Fruit fly (Drosophila melanogaster) whole organism, prepupa: ENCODE results near the gene msl-3.

Experiments used
- CG11294 ChIP-seq: fragments of 200-800 bp; sonication (Bioruptor generic); IDR thresholded peaks from 2 replicates; pipeline ENCODE4 v1.3.6; 2022; ENCODE audit warnings: missing biosample characterization, missing genetic modification characterization
- CG11762 ChIP-seq: fragments of 200-800 bp; sonication (Bioruptor generic); optimal IDR thresholded peaks from 3 replicates; lab custom pipeline; 2016; ENCODE audit warnings: missing biosample characterization, missing genetic modification characterization; ENCODE audit not compliant: insufficient read depth
- CG15336 ChIP-seq: fragments of 200-800 bp; sonication (Bioruptor generic); IDR thresholded peaks from 2 replicates; pipeline ENCODE4 v1.3.6; 2022; ENCODE audit warnings: missing biosample characterization, missing genetic modification characterization
- CG1621 ChIP-seq: fragments of 200-800 bp; sonication (Bioruptor generic); optimal IDR thresholded peaks from 3 replicates; lab custom pipeline; 2018; ENCODE audit warnings: missing biosample characterization, mild to moderate bottlenecking, missing genetic modification characterization
- CG31627 ChIP-seq: fragments of 200-800 bp; sonication (Bioruptor generic); optimal IDR thresholded peaks from 3 replicates; lab custom pipeline; 2016; ENCODE audit warnings: missing biosample characterization, missing genetic modification characterization
- CG32006 ChIP-seq: fragments of 200-800 bp; sonication (Bioruptor generic); optimal IDR thresholded peaks from 3 replicates; lab custom pipeline; 2017; ENCODE audit warnings: missing biosample characterization, mild to moderate bottlenecking, missing genetic modification characterization
- CG3919 ChIP-seq: fragments of 200-800 bp; sonication (Bioruptor generic); optimal IDR thresholded peaks from 3 replicates; lab custom pipeline; 2016; ENCODE audit warnings: missing biosample characterization, missing genetic modification characterization
- CG4318 ChIP-seq: fragments of 200-800 bp; sonication (Bioruptor generic); optimal IDR thresholded peaks from 3 replicates; lab custom pipeline; 2017; ENCODE audit warnings: missing biosample characterization, mild to moderate bottlenecking, missing genetic modification characterization
- CG6163 ChIP-seq: fragments of 200-800 bp; sonication (Bioruptor generic); IDR thresholded peaks from 3 replicates; pipeline ENCODE4 v1.3.6; 2022; ENCODE audit warnings: missing biosample characterization, missing genetic modification characterization
- CG6276 ChIP-seq: fragments of 200-800 bp; sonication (Bioruptor generic); optimal IDR thresholded peaks from 2 replicates; lab custom pipeline; 2017; ENCODE audit warnings: missing biosample characterization, mild to moderate bottlenecking, missing genetic modification characterization
- CG6792 ChIP-seq: fragments of 200-800 bp; sonication (Bioruptor generic); optimal IDR thresholded peaks from 3 replicates; lab custom pipeline; 2016; ENCODE audit warnings: missing biosample characterization, missing genetic modification characterization
- CG8119 ChIP-seq: fragments of 200-800 bp; sonication (Bioruptor generic); IDR thresholded peaks from 3 replicates; pipeline ENCODE4 v1.3.6; 2022; ENCODE audit warnings: missing biosample characterization, missing genetic modification characterization
- CG8319 ChIP-seq: fragments of 200-800 bp; sonication (Bioruptor generic); optimal IDR thresholded peaks from 3 replicates; lab custom pipeline; 2016; ENCODE audit warnings: missing biosample characterization, missing genetic modification characterization
- CG8632 ChIP-seq: fragments of 200-800 bp; sonication (Bioruptor generic); optimal IDR thresholded peaks from 3 replicates; lab custom pipeline; 2016; ENCODE audit warnings: missing biosample characterization, missing genetic modification characterization
- Eip78C ChIP-seq: fragments of 200-800 bp; sonication (Bioruptor generic); peaks from one replicate; lab custom pipeline; 2016; ENCODE audit warnings: missing biosample characterization, missing genetic modification characterization
- Eip93F ChIP-seq: fragments of 200-800 bp; sonication (Bioruptor generic); optimal IDR thresholded peaks from 2 replicates; lab custom pipeline; 2016; ENCODE audit warnings: missing biosample characterization, mild to moderate bottlenecking, missing genetic modification characterization
- Ets21C ChIP-seq: fragments of 200-800 bp; sonication (Bioruptor generic); optimal IDR thresholded peaks from 3 replicates; lab custom pipeline; 2016; ENCODE audit warnings: missing biosample characterization, missing genetic modification characterization
- Ets96B ChIP-seq: fragments of 200-800 bp; optimal IDR thresholded peaks from 2 replicates; lab custom pipeline; 2019; ENCODE audit warnings: missing biosample characterization, mild to moderate bottlenecking, missing genetic modification characterization, moderate library complexity
- Hr38 ChIP-seq: sonication (Bioruptor generic); optimal IDR thresholded peaks from 2 replicates; lab custom pipeline; 2016; ENCODE audit warnings: missing biosample characterization, missing genetic modification characterization
- Hr39 ChIP-seq: fragments of 200-800 bp; sonication (Bioruptor generic); optimal IDR thresholded peaks from 2 replicates; lab custom pipeline; 2016; ENCODE audit warnings: missing biosample characterization, missing genetic modification characterization
- Hr4 ChIP-seq: fragments of 200-800 bp; sonication (Bioruptor generic); optimal IDR thresholded peaks from 3 replicates; lab custom pipeline; 2016; ENCODE audit warnings: missing biosample characterization, missing genetic modification characterization
- Lpt ChIP-seq: fragments of 200-800 bp; sonication (Bioruptor generic); optimal IDR thresholded peaks from 3 replicates; lab custom pipeline; 2016; ENCODE audit warnings: missing biosample characterization, missing genetic modification characterization
- OdsH ChIP-seq: fragments of 200-800 bp; sonication (Bioruptor generic); optimal IDR thresholded peaks from 3 replicates; lab custom pipeline; 2016; ENCODE audit warnings: missing biosample characterization, missing genetic modification characterization
- Sox102F ChIP-seq: fragments of 200-800 bp; sonication (Bioruptor generic); optimal IDR thresholded peaks from 2 replicates; lab custom pipeline; 2016; ENCODE audit warnings: missing biosample characterization, mild to moderate bottlenecking, missing genetic modification characterization
- Sox14 ChIP-seq: fragments of 200-800 bp; sonication (Bioruptor generic); optimal IDR thresholded peaks from 3 replicates; lab custom pipeline; 2016; ENCODE audit warnings: missing biosample characterization, missing genetic modification characterization
- Sox15 ChIP-seq: fragments of 200-800 bp; sonication (Bioruptor generic); optimal IDR thresholded peaks from 3 replicates; lab custom pipeline; 2016; ENCODE audit warnings: missing biosample characterization, missing genetic modification characterization
- achi ChIP-seq: fragments of 200-800 bp; sonication (Bioruptor generic); optimal IDR thresholded peaks from 3 replicates; lab custom pipeline; 2016; ENCODE audit warnings: missing biosample characterization, missing genetic modification characterization
- acj6 ChIP-seq: fragments of 200-800 bp; sonication (Bioruptor generic); optimal IDR thresholded peaks from 3 replicates; lab custom pipeline; 2016; ENCODE audit warnings: missing biosample characterization, missing genetic modification characterization
- cyc ChIP-seq: fragments of 200-800 bp; sonication (Bioruptor generic); optimal IDR thresholded peaks from 3 replicates; lab custom pipeline; 2016; ENCODE audit warnings: missing biosample characterization, missing genetic modification characterization
- dsx ChIP-seq: fragments of 200-800 bp; optimal IDR thresholded peaks from 3 replicates; lab custom pipeline; 2019; ENCODE audit warnings: missing biosample characterization, mild to moderate bottlenecking, missing genetic modification characterization, moderate library complexity; ENCODE audit not compliant: poor library complexity, severe bottlenecking
- eg ChIP-seq: fragments of 200-800 bp; sonication (Bioruptor generic); IDR thresholded peaks from 3 replicates; pipeline ENCODE4 v1.3.6; 2022; ENCODE audit warnings: missing biosample characterization, missing genetic modification characterization
- fd59A ChIP-seq: fragments of 200-800 bp; sonication (Bioruptor generic); optimal IDR thresholded peaks from 2 replicates; lab custom pipeline; 2017; ENCODE audit warnings: missing biosample characterization, mild to moderate bottlenecking, missing genetic modification characterization, missing genetic modification reagents
- fkh ChIP-seq: fragments of 200-800 bp; sonication (Bioruptor generic); optimal IDR thresholded peaks from 3 replicates; lab custom pipeline; 2017; ENCODE audit warnings: missing biosample characterization, mild to moderate bottlenecking, missing genetic modification characterization, moderate library complexity
- net ChIP-seq: fragments of 200-800 bp; sonication (Bioruptor generic); optimal IDR thresholded peaks from 3 replicates; lab custom pipeline; 2016; ENCODE audit warnings: missing biosample characterization, missing genetic modification characterization
- pdm3 ChIP-seq: fragments of 200-800 bp; sonication (Bioruptor generic); optimal IDR thresholded peaks from 3 replicates; lab custom pipeline; 2016; ENCODE audit warnings: missing biosample characterization, missing genetic modification characterization
- salr ChIP-seq, 2 experiments: fragments of 200-800 bp; sonication (Bioruptor generic); optimal IDR thresholded peaks; 3 replicates each; lab custom pipeline; 2016 to 2018; ENCODE audit warnings: missing biosample characterization in 2 of 2, missing genetic modification characterization in 2 of 2, mild to moderate bottlenecking in 1 of 2
- ss ChIP-seq, 2 experiments: fragments of 200-800 bp; sonication (Bioruptor generic); optimal IDR thresholded peaks; 2 replicates in 1 of 2; 3 replicates in 1 of 2; lab custom pipeline; 2017 to 2018; ENCODE audit warnings: mild to moderate bottlenecking in 2 of 2, missing biosample characterization in 2 of 2, missing genetic modification characterization in 2 of 2, moderate library complexity in 1 of 2
- topi ChIP-seq: fragments of 200-800 bp; sonication (Bioruptor generic); optimal IDR thresholded peaks from 3 replicates; lab custom pipeline; 2016; ENCODE audit warnings: missing biosample characterization, missing genetic modification characterization
- vri ChIP-seq: fragments of 200-800 bp; sonication (Bioruptor generic); optimal IDR thresholded peaks from 3 replicates; lab custom pipeline; 2016; ENCODE audit warnings: missing biosample characterization, mild to moderate bottlenecking, missing genetic modification characterization

Gene msl-3

dm6 chr3L:7149827-7150226, 24.5 kb upstream of the msl-3 start (continued):
- TF ChIP-seq achi (GFP tag; lab: Kevin White, UChicago) (peak; percentile 82), Sox15 (GFP tag; lab: Kevin White, UChicago) (peak; percentile 28), Eip78C (GFP tag; lab: Kevin White, UChicago) (peak; percentile 94), CG6792 (GFP tag; lab: Kevin White, UChicago) (peak; percentile 73), Hr38 (GFP tag; lab: Kevin White, UChicago) (no peak), Hr39 (GFP tag; lab: Kevin White, UChicago) (peak; percentile 43), CG8632 (GFP tag; lab: Kevin White, UChicago) (peak; percentile 82), Sox14 (GFP tag; lab: Kevin White, UChicago) (peak; percentile 28), CG1621 (tag; lab: Kevin White, UChicago) (peak; percentile 78), fd59A (peak; percentile 74), pdm3 (GFP tag; lab: Kevin White, UChicago) (peak; percentile 43), CG31627 (GFP tag; lab: Kevin White, UChicago) (peak; percentile 9), cyc (GFP tag; lab: Kevin White, UChicago) (peak; percentile 24), vri (GFP tag; lab: Kevin White, UChicago) (no peak), CG15336 (GFP tag; lab: Robert Waterston, UW) (peak; percentile 85), OdsH (GFP tag; lab: Kevin White, UChicago) (peak; percentile 82), CG11762 (GFP tag; lab: Kevin White, UChicago) (peak; percentile 69), CG4318 (GFP tag; lab: Kevin White, UChicago) (peak; percentile 86), ss (GFP tag; optimal IDR thresholded peaks at IDR 0.05; lab: Kevin White, UChicago) (peak; percentile 47 to 68), dsx (GFP tag; lab: Kevin White, UChicago) (peak; percentile 98), Ets21C (no peak)

dm6 chr3L:7149388-7149787, 24.1 kb upstream of the msl-3 start:
- TF ChIP-seq ss (GFP tag; optimal IDR thresholded peaks at IDR 0.05; lab: Kevin White, UChicago) (peak in 1 of 2 experiments; percentile 34), Ets96B (tag; lab: Kevin White, UChicago) (no peak), achi (GFP tag; lab: Kevin White, UChicago) (no peak)

- TF ChIP-seq Hr4 (GFP tag; lab: Kevin White, UChicago), result peak; percentile 66
- peak; percentile 70 for TF ChIP-seq CG32006 (GFP tag; lab: Kevin White, UChicago)
- no peak for TF ChIP-seq topi
- TF ChIP-seq Eip78C (GFP tag; lab: Kevin White, UChicago), result peak; percentile 80
- TF ChIP-seq fkh (GFP tag; lab: Kevin White, UChicago), result no peak
- no peak for TF ChIP-seq salr (GFP tag; optimal IDR thresholded peaks at IDR 0.05; lab: Kevin White, UChicago)
- peak; percentile 59 for TF ChIP-seq CG3919
- TF ChIP-seq Sox102F (GFP tag; lab: Kevin White, UChicago), result no peak
- TF ChIP-seq net (GFP tag; lab: Kevin White, UChicago), result peak; percentile 3
- TF ChIP-seq Sox15 (GFP tag; lab: Kevin White, UChicago), result no peak
- TF ChIP-seq CG11294 (GFP tag; lab: Robert Waterston, UW), result peak; percentile 43; the same call in 1 of the 2 replicates
- TF ChIP-seq Lpt (GFP tag; lab: Kevin White, UChicago), result peak; percentile 30
- TF ChIP-seq CG8319 (GFP tag; lab: Kevin White, UChicago), result no peak
- peak; percentile 77 for TF ChIP-seq eg (GFP tag; lab: Robert Waterston, UW)
- TF ChIP-seq CG31627 (GFP tag; lab: Kevin White, UChicago), result no peak
- no peak for TF ChIP-seq acj6
- peak; percentile 64 for TF ChIP-seq CG15336 (GFP tag; lab: Robert Waterston, UW)
- TF ChIP-seq CG6163 (GFP tag; lab: Robert Waterston, UW), result peak; percentile 62; the same call in 2 of the 3 replicates
- TF ChIP-seq CG6276 (GFP tag; lab: Kevin White, UChicago), result peak; percentile 62
- TF ChIP-seq Eip93F (GFP tag; lab: Kevin White, UChicago), result no peak
- peak; percentile 64; the same call in 2 of the 3 replicates for TF ChIP-seq CG8119
These were observed 22.5 kb upstream of the msl-3 start for dm6 chr3L:7147796-7148195.
